Worm (Caenorhabditis elegans) whole organism, midembryonic: ENCODE measurements around the gene slfl-5.

Experiments
- cog-1 ChIP-seq: sonication (generic microtip); optimal IDR thresholded peaks from 2 replicates; lab custom pipeline; 2016; ENCODE audit warnings: missing genetic modification characterization, missing compliant biosample characterization
- flt-1 ChIP-seq: fragments of 200-800 bp; sonication (Bioruptor generic); IDR thresholded peaks from 2 replicates; pipeline ENCODE4 v1.3.6; 2022; ENCODE audit warnings: missing genetic modification characterization, missing compliant biosample characterization
- ztf-23 ChIP-seq: fragments of 200-800 bp; sonication (Bioruptor generic); IDR thresholded peaks from 2 replicates; pipeline ENCODE4 v1.3.6; 2022; ENCODE audit warnings: missing genetic modification reagents, missing genetic modification characterization, missing compliant biosample characterization

- no peak for TF ChIP-seq cog-1 (tag; lab: Kevin White, UChicago)
- no peak for TF ChIP-seq ztf-23 (GFP tag; lab: Robert Waterston, UW)
- no peak for TF ChIP-seq flt-1 (GFP tag; lab: Robert Waterston, UW)
Observed at ce11 chrV:12256398-12256797, 11.6 kb upstream of the slfl-5 start, which contains the start of gene ugt-55.
